Worm (Caenorhabditis elegans) whole organism, mixed stage, embryonic: ENCODE data around the gene C14A6.7.

Source experiments
- M03D4.4 ChIP-seq: sonication (generic microtip); optimal IDR thresholded peaks from 2 replicates; lab custom pipeline; 2017; ENCODE audit warnings: mild to moderate bottlenecking, missing genetic modification characterization, missing compliant biosample characterization
- bed-3 ChIP-seq: fragments of 200-800 bp; sonication (Bioruptor generic); optimal IDR thresholded peaks from 3 replicates; lab custom pipeline; 2018; ENCODE audit warnings: mild to moderate bottlenecking, missing genetic modification characterization, moderate library complexity, missing compliant biosample characterization
- blmp-1 ChIP-seq: fragments of 150-350 bp; optimal IDR thresholded peaks from 2 replicates; lab custom pipeline; 2014; ENCODE audit warnings: missing biosample characterization, missing genetic modification characterization
- ceh-39 ChIP-seq: fragments of 150-350 bp; optimal IDR thresholded peaks from 2 replicates; lab custom pipeline; 2014; ENCODE audit warnings: missing biosample characterization, missing genetic modification characterization
- ceh-43 ChIP-seq: fragments of 200-800 bp; sonication (Bioruptor generic); optimal IDR thresholded peaks from 2 replicates; lab custom pipeline; 2018; ENCODE audit warnings: mild to moderate bottlenecking, missing genetic modification characterization, moderate library complexity, missing compliant biosample characterization
- ceh-83 ChIP-seq: fragments of 200-800 bp; sonication (Bioruptor generic); optimal IDR thresholded peaks from 2 replicates; lab custom pipeline; 2018; ENCODE audit warnings: mild to moderate bottlenecking, missing genetic modification characterization, missing compliant biosample characterization
- ces-1 ChIP-seq: fragments of 150-350 bp; optimal IDR thresholded peaks from 2 replicates; lab custom pipeline; 2014; ENCODE audit warnings: missing biosample characterization, missing genetic modification reagents, missing genetic modification characterization
- cnd-1 ChIP-seq: fragments of 200-800 bp; sonication (Bioruptor generic); optimal IDR thresholded peaks from 2 replicates; lab custom pipeline; 2018; ENCODE audit warnings: mild to moderate bottlenecking, missing genetic modification characterization, missing compliant biosample characterization
- drap-1 ChIP-seq: fragments of 200-800 bp; sonication (Bioruptor generic); optimal IDR thresholded peaks from 3 replicates; lab custom pipeline; 2018; ENCODE audit warnings: mild to moderate bottlenecking, missing genetic modification characterization, missing compliant biosample characterization
- elt-1 ChIP-seq: sonication (generic microtip); optimal IDR thresholded peaks from 2 replicates; lab custom pipeline; 2017; ENCODE audit warnings: missing genetic modification characterization, mild to moderate bottlenecking, missing compliant biosample characterization, antibody characterized with exemption, moderate library complexity, borderline replicate concordance; ENCODE audit not compliant: insufficient read depth
- elt-3 ChIP-seq: fragments of 150-350 bp; optimal IDR thresholded peaks from 2 replicates; lab custom pipeline; 2014; ENCODE audit warnings: missing biosample characterization, missing genetic modification characterization
- flh-1 ChIP-seq: fragments of 200-800 bp; sonication (Bioruptor generic); optimal IDR thresholded peaks from 2 replicates; lab custom pipeline; 2018; ENCODE audit warnings: mild to moderate bottlenecking, missing genetic modification characterization, moderate library complexity, missing compliant biosample characterization
- ham-2 ChIP-seq: fragments of 200-800 bp; sonication (Bioruptor generic); optimal IDR thresholded peaks from 2 replicates; lab custom pipeline; 2018; ENCODE audit warnings: mild to moderate bottlenecking, missing genetic modification characterization, missing compliant biosample characterization
- hlh-1 ChIP-seq: fragments of 150-350 bp; optimal IDR thresholded peaks from 2 replicates; lab custom pipeline; 2014; ENCODE audit warnings: missing biosample characterization, missing genetic modification reagents, missing genetic modification characterization
- lin-13 ChIP-seq: fragments of 150-350 bp; optimal IDR thresholded peaks from 2 replicates; lab custom pipeline; 2014; ENCODE audit warnings: missing biosample characterization, missing genetic modification characterization
- lin-32 ChIP-seq: fragments of 200-800 bp; sonication (Bioruptor generic); optimal IDR thresholded peaks from 2 replicates; lab custom pipeline; 2018; ENCODE audit warnings: mild to moderate bottlenecking, missing genetic modification characterization, missing compliant biosample characterization
- lsy-2 ChIP-seq: fragments of 150-350 bp; optimal IDR thresholded peaks from 2 replicates; lab custom pipeline; 2014; ENCODE audit warnings: missing biosample characterization, missing genetic modification characterization
- mab-5 ChIP-seq: fragments of 150-350 bp; optimal IDR thresholded peaks from 2 replicates; lab custom pipeline; 2014; ENCODE audit warnings: missing biosample characterization, missing genetic modification characterization
- mep-1 ChIP-seq: fragments of 150-350 bp; optimal IDR thresholded peaks from 2 replicates; lab custom pipeline; 2017; ENCODE audit warnings: missing biosample characterization, missing genetic modification reagents, missing genetic modification characterization, inconsistent platforms
- nhr-12 ChIP-seq: fragments of 150-350 bp; optimal IDR thresholded peaks from 2 replicates; lab custom pipeline; 2014; ENCODE audit warnings: missing biosample characterization, missing genetic modification characterization
- nhr-237 ChIP-seq: fragments of 150-350 bp; optimal IDR thresholded peaks from 2 replicates; lab custom pipeline; 2014; ENCODE audit warnings: missing biosample characterization, missing genetic modification characterization
- nhr-28 ChIP-seq: fragments of 150-350 bp; optimal IDR thresholded peaks from 2 replicates; lab custom pipeline; 2014; ENCODE audit warnings: missing biosample characterization, missing genetic modification characterization
- pha-4 ChIP-seq: fragments of 150-350 bp; optimal IDR thresholded peaks from 2 replicates; lab custom pipeline; 2018; ENCODE audit warnings: missing biosample characterization, missing genetic modification reagents, missing genetic modification characterization
- sem-2 ChIP-seq: fragments of 200-800 bp; sonication (Bioruptor generic); optimal IDR thresholded peaks from 2 replicates; lab custom pipeline; 2018; ENCODE audit warnings: mild to moderate bottlenecking, missing genetic modification characterization, missing compliant biosample characterization
- snpc-4 ChIP-seq: fragments of 150-350 bp; optimal IDR thresholded peaks from 2 replicates; lab custom pipeline; 2014; ENCODE audit warnings: missing biosample characterization, missing genetic modification characterization
- sptf-1 ChIP-seq: sonication (generic microtip); optimal IDR thresholded peaks from 2 replicates; lab custom pipeline; 2017; ENCODE audit warnings: mild to moderate bottlenecking, missing genetic modification characterization, moderate library complexity, missing compliant biosample characterization
- unc-120 ChIP-seq: sonication (generic microtip); optimal IDR thresholded peaks from 2 replicates; lab custom pipeline; 2017; ENCODE audit warnings: missing genetic modification characterization, missing compliant biosample characterization; ENCODE audit not compliant: poor library complexity, severe bottlenecking
- unc-39 ChIP-seq: fragments of 150-350 bp; optimal IDR thresholded peaks from 2 replicates; lab custom pipeline; 2014; ENCODE audit warnings: missing biosample characterization, missing genetic modification characterization
- unc-62 ChIP-seq: fragments of 150-350 bp; optimal IDR thresholded peaks from 2 replicates; lab custom pipeline; 2014; ENCODE audit warnings: missing biosample characterization, missing genetic modification reagents, missing genetic modification characterization
- ztf-11 ChIP-seq: fragments of 150-350 bp; optimal IDR thresholded peaks from 2 replicates; lab custom pipeline; 2014; ENCODE audit warnings: missing biosample characterization, missing genetic modification characterization

C14A6.7 gene

ce11 chrV:18162568-18162967 lies 5.6 kb downstream of the C14A6.7 start, which contains the start of gene C14A6.12:
Gene C14A6.12, minus strand, starts transcription at chrV:18162668.
- no peak for TF ChIP-seq mab-5
- TF ChIP-seq ceh-43 (GFP tag; lab: Kevin White, UChicago), result no peak
- TF ChIP-seq lin-32 (GFP tag; lab: Kevin White, UChicago), result no peak
- no peak for TF ChIP-seq nhr-28 (tag; lab: Kevin White, UChicago)
- TF ChIP-seq pha-4 (tag; lab: Kevin White, UChicago), result no peak
- TF ChIP-seq drap-1, result no peak
- TF ChIP-seq blmp-1 (tag; lab: Kevin White, UChicago), result no peak
- TF ChIP-seq snpc-4 (tag; lab: Kevin White, UChicago), result no peak

- TF ChIP-seq unc-39 (tag; lab: Kevin White, UChicago), result no peak
- no peak for TF ChIP-seq sem-2 (GFP tag; lab: Kevin White, UChicago)
- TF ChIP-seq flh-1 (GFP tag; lab: Kevin White, UChicago), result no peak
- TF ChIP-seq ces-1 (GFP tag; lab: Kevin White, UChicago), result no peak
- TF ChIP-seq snpc-4 (tag; lab: Kevin White, UChicago), result no peak
- TF ChIP-seq lin-13 (tag; lab: Kevin White, UChicago), result no peak
- no peak for TF ChIP-seq mep-1 (tag; lab: Kevin White, UChicago)
- no peak for TF ChIP-seq mab-5
- TF ChIP-seq lsy-2, result no peak
- no peak for TF ChIP-seq unc-120 (tag; lab: Kevin White, UChicago)
- TF ChIP-seq ztf-11 (tag; lab: Kevin White, UChicago), result no peak
- no peak for TF ChIP-seq M03D4.4
- no peak for TF ChIP-seq pha-4 (tag; lab: Kevin White, UChicago)
- TF ChIP-seq nhr-12, result no peak
Observed at ce11 chrV:18161228-18161627, 6.9 kb downstream of the C14A6.7 start, which contains the start of gene C14A6.13. Gene C14A6.13, minus strand, starts transcription at chrV:18161328.

- TF ChIP-seq pha-4 (tag; lab: Kevin White, UChicago), result no peak
- no peak for TF ChIP-seq ceh-83 (GFP tag; lab: Kevin White, UChicago)
- no peak for TF ChIP-seq elt-3 (tag; lab: Kevin White, UChicago)
- no peak for TF ChIP-seq lin-13 (tag; lab: Kevin White, UChicago)
Observed at ce11 chrV:18158172-18158571, 10.0 kb downstream of the C14A6.7 start.

ce11 chrV:18157707-18158106 lies 10.5 kb downstream of the C14A6.7 start, which contains the start of gene clec-48:
Gene clec-48, plus strand, starts transcription at chrV:18158026.
- TF ChIP-seq bed-3 (GFP tag; lab: Kevin White, UChicago), result no peak
- no peak for TF ChIP-seq ztf-11 (tag; lab: Kevin White, UChicago)
- TF ChIP-seq ham-2 (GFP tag; lab: Kevin White, UChicago), result no peak
- TF ChIP-seq hlh-1 (tag; lab: Kevin White, UChicago), result no peak
- no peak for TF ChIP-seq nhr-237 (tag; lab: Kevin White, UChicago)
- no peak for TF ChIP-seq mep-1 (tag; lab: Kevin White, UChicago)
- no peak for TF ChIP-seq sem-2 (GFP tag; lab: Kevin White, UChicago)
- TF ChIP-seq, all 35 proteins: peak for 0

DNA sequence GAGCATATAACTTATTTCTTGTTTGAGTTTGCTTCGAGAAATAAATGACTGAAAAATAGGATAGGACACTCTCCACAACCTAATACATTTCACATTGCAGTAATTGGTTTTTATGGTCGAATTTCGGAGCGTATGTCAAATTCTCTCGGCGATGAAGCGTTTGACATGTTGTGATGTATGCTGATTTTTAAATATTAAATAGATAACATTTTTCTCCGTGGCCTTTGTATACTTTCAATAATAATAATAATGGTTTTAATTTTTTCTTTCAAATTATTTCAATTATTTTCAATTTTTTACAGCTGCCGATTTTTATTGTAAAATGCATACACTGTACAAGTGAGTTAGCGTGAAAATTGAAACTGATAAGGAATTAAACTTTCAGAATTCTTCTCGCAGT lies 22.1 kb downstream of the C14A6.7 start, which contains the start of gene C14A6.3:
TSS of gene C14A6.3 (plus strand) at position 301 of the 400 bp plus-strand sequence.
- TF ChIP-seq mab-5 (no peak), elt-1 (tag; lab: Kevin White, UChicago) (no peak), mep-1 (tag; lab: Kevin White, UChicago) (no peak), sptf-1 (tag; lab: Kevin White, UChicago) (no peak), ham-2 (GFP tag; lab: Kevin White, UChicago) (no peak), ceh-43 (GFP tag; lab: Kevin White, UChicago) (no peak), lin-13 (tag; lab: Kevin White, UChicago) (no peak), lsy-2 (no peak), M03D4.4 (no peak), nhr-237 (tag; lab: Kevin White, UChicago) (no peak), blmp-1 (tag; lab: Kevin White, UChicago) (no peak), ceh-83 (GFP tag; lab: Kevin White, UChicago) (no peak), nhr-12 (no peak), ceh-39 (tag; lab: Kevin White, UChicago) (no peak), drap-1 (no peak)

- TF ChIP-seq unc-39 (tag; lab: Kevin White, UChicago), result no peak
- no peak for TF ChIP-seq lin-32 (GFP tag; lab: Kevin White, UChicago)
- TF ChIP-seq lin-13 (tag; lab: Kevin White, UChicago), result no peak
- no peak for TF ChIP-seq cnd-1 (tag; lab: Kevin White, UChicago)
- TF ChIP-seq flh-1 (GFP tag; lab: Kevin White, UChicago), result no peak
- no peak for TF ChIP-seq unc-120 (tag; lab: Kevin White, UChicago)
- TF ChIP-seq unc-62 (GFP tag; lab: Kevin White, UChicago), result no peak
- TF ChIP-seq ham-2 (GFP tag; lab: Kevin White, UChicago), result no peak
- TF ChIP-seq sptf-1 (tag; lab: Kevin White, UChicago), result no peak
- TF ChIP-seq blmp-1 (tag; lab: Kevin White, UChicago), result no peak
- no peak for TF ChIP-seq elt-3 (tag; lab: Kevin White, UChicago)
- TF ChIP-seq mab-5, result no peak
Observed at ce11 chrV:18144442-18144841, 23.7 kb downstream of the C14A6.7 start.
